Fruit fly (Drosophila melanogaster): ENCODE results near the gene CG32219.
A peak's percentile ranks its signal among the peaks of the same experiment; 100 is the strongest.

The CG32219 gene

DNA sequence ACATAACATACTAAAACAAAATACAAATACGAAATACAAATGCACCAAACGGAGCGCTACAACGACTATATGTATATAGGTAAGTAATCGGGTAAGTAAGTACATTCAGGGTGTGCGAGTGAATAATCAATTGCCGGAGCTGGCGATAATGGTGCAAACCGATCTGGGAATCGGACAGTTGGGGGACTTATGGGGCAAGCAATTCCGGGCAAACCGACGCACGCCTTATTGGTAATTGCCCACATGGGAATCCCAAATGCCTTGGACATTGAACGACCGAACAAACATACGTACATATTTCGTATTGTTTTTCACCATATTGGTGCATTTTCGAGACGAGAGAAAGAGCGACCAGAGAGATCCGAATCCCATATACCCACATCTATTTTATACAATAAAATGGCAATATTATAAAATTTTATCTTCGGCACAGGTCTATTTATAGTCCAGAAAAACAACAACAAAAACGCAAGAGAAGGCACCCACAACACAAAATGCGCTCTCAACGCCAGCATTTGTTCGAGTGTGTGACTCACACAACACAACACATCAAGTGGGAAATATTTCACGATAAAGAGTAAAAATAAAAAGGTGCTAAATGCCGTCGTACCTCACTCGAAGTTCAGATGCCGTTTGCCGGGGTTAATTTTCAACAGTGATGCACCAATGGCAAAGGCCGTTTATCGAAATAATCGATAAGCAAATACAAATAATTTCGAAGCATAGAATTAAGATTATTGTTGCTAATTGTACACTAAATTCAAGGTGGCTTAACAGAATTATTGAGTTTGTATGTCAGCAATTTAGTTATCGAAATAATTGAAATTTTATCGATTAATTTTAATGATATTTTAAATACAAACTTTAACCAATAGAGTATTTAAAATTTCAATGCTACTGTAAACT is 50.5 kb downstream of the CG32219 start (continued):
- peak; percentile 24 for TF ChIP-seq grau (tag; optimal IDR thresholded peaks at IDR 0.05)

Measured in whole organism, embryonic.